Fruit fly (Drosophila melanogaster) whole organism, embryonic: ENCODE results near the gene Cyp28c1.

ENCODE experiments used
- Aef1 ChIP-seq: fragments of 200-800 bp; sonication (Bioruptor generic); IDR thresholded peaks from 3 replicates; pipeline ENCODE4 v1.3.6; 2022; ENCODE audit warnings: missing biosample characterization, missing genetic modification characterization
- Antp ChIP-seq: fragments of 200-800 bp; sonication (Bioruptor generic); optimal IDR thresholded peaks from 3 replicates; lab custom pipeline; 2016; ENCODE audit warnings: missing biosample characterization, missing genetic modification characterization
- Atf-2 ChIP-seq: fragments of 200-800 bp; sonication (Bioruptor generic); optimal IDR thresholded peaks from 2 replicates; lab custom pipeline; 2016; ENCODE audit warnings: missing biosample characterization, missing genetic modification characterization
- Atf6 ChIP-seq: fragments of 200-800 bp; sonication (Bioruptor generic); IDR thresholded peaks from 2 replicates; pipeline ENCODE4 v1.3.6; 2022; ENCODE audit warnings: missing biosample characterization, missing genetic modification characterization
- Awh ChIP-seq: fragments of 200-800 bp; sonication (Bioruptor generic); IDR thresholded peaks from 2 replicates; pipeline ENCODE4, ENCODE4 v1.3.6; 2022; ENCODE audit warnings: missing biosample characterization, missing genetic modification characterization
- Bgb ChIP-seq: fragments of 200-800 bp; sonication (Bioruptor generic); IDR thresholded peaks from 2 replicates; pipeline ENCODE4 v1.3.6; 2022; ENCODE audit warnings: missing biosample characterization, missing genetic modification characterization; ENCODE audit not compliant: partially characterized antibody
- CG10959 ChIP-seq: fragments of 200-800 bp; sonication (Bioruptor generic); IDR thresholded peaks from 2 replicates; pipeline ENCODE4 v1.3.6; 2022; ENCODE audit warnings: missing biosample characterization, missing genetic modification characterization
- CG11560 ChIP-seq: fragments of 200-800 bp; sonication (Bioruptor generic); IDR thresholded peaks from 3 replicates; pipeline ENCODE4 v1.3.6; 2022; ENCODE audit warnings: missing biosample characterization, missing genetic modification characterization
- CG12104 ChIP-seq: fragments of 200-800 bp; sonication (Bioruptor generic); optimal IDR thresholded peaks from 3 replicates; lab custom pipeline; 2016; ENCODE audit warnings: missing biosample characterization, missing genetic modification characterization
- CG1233 ChIP-seq: fragments of 200-800 bp; sonication (Bioruptor generic); optimal IDR thresholded peaks from 4 replicates; lab custom pipeline; 2018; ENCODE audit warnings: missing biosample characterization, mild to moderate bottlenecking, missing genetic modification characterization
- CG12769 ChIP-seq: fragments of 200-800 bp; sonication (Bioruptor generic); optimal IDR thresholded peaks from 2 replicates; lab custom pipeline; 2019; ENCODE audit warnings: missing biosample characterization, mild to moderate bottlenecking, missing genetic modification characterization, moderate library complexity
- CG1529 ChIP-seq: fragments of 200-800 bp; sonication (Bioruptor generic); optimal IDR thresholded peaks from 3 replicates; lab custom pipeline; 2018; ENCODE audit warnings: missing biosample characterization, missing genetic modification characterization
- CG16813 ChIP-seq: fragments of 200-800 bp; sonication (Bioruptor generic); IDR thresholded peaks from 3 replicates; pipeline ENCODE4 v1.3.6; 2022; ENCODE audit warnings: missing biosample characterization, missing genetic modification characterization; ENCODE audit not compliant: partially characterized antibody
- CG17802 ChIP-seq: fragments of 200-800 bp; sonication (Bioruptor generic); optimal IDR thresholded peaks from 2 replicates; lab custom pipeline; 2018; ENCODE audit warnings: missing biosample characterization, mild to moderate bottlenecking, missing genetic modification characterization, moderate library complexity
- CG18619 ChIP-seq: fragments of 200-800 bp; sonication (Bioruptor generic); optimal IDR thresholded peaks from 3 replicates; lab custom pipeline; 2017; ENCODE audit warnings: missing biosample characterization, mild to moderate bottlenecking, missing genetic modification characterization
- CG2875 ChIP-seq: fragments of 200-800 bp; sonication (Bioruptor generic); optimal IDR thresholded peaks from 2 replicates; lab custom pipeline; 2017; ENCODE audit warnings: missing biosample characterization, mild to moderate bottlenecking, missing genetic modification characterization, missing genetic modification reagents
- CG2889 ChIP-seq: fragments of 200-800 bp; sonication (Bioruptor generic); IDR thresholded peaks from 3 replicates; pipeline ENCODE4 v1.3.6; 2022; ENCODE audit warnings: missing biosample characterization, missing genetic modification characterization
- CG31441 ChIP-seq: fragments of 200-800 bp; sonication (Bioruptor generic); IDR thresholded peaks from 2 replicates; pipeline ENCODE4 v1.3.6; 2022; ENCODE audit warnings: missing biosample characterization, missing genetic modification characterization
- CG4360 ChIP-seq: fragments of 200-800 bp; sonication (Bioruptor generic); IDR thresholded peaks from 2 replicates; pipeline ENCODE4 v1.3.6; 2022; ENCODE audit warnings: missing biosample characterization, missing genetic modification characterization
- CG43689 ChIP-seq: fragments of 200-800 bp; sonication (Bioruptor generic); IDR thresholded peaks from 2 replicates; pipeline ENCODE4 v1.3.6; 2022; ENCODE audit warnings: missing biosample characterization, missing genetic modification characterization
- CG8290 ChIP-seq, 3 experiments: fragments of 200-800 bp; sonication (Bioruptor generic); optimal IDR thresholded peaks; 2 replicates each; lab custom pipeline; 2016 to 2019; ENCODE audit warnings: missing biosample characterization in 3 of 3, missing genetic modification characterization in 3 of 3, mild to moderate bottlenecking in 2 of 3, moderate library complexity in 1 of 3
- CG9215 ChIP-seq: fragments of 200-800 bp; sonication (Bioruptor generic); IDR thresholded peaks from 2 replicates; pipeline ENCODE4 v1.3.6; 2022; ENCODE audit warnings: missing biosample characterization, missing genetic modification characterization
- Dfd ChIP-seq, 2 experiments: fragments of >200 bp; optimal IDR thresholded peaks; 2 replicates each; lab custom pipeline; 2017; ENCODE audit warnings: missing biosample characterization in 2 of 2, missing genetic modification characterization in 2 of 2
- Dip2 ChIP-seq: fragments of 200-800 bp; sonication (Bioruptor generic); IDR thresholded peaks from 2 replicates; pipeline ENCODE4 v1.3.6; 2022; ENCODE audit warnings: missing biosample characterization, missing genetic modification characterization
- Doc2 ChIP-seq: fragments of 200-800 bp; sonication (Bioruptor generic); IDR thresholded peaks from 2 replicates; pipeline ENCODE4 v1.3.6; 2022; ENCODE audit warnings: missing biosample characterization, missing genetic modification characterization
- Dp ChIP-seq: fragments of 200-800 bp; sonication (Bioruptor generic); optimal IDR thresholded peaks from 2 replicates; lab custom pipeline; 2018; ENCODE audit warnings: missing biosample characterization, mild to moderate bottlenecking, missing genetic modification characterization, moderate library complexity
- ERR ChIP-seq: fragments of 200-800 bp; sonication (Bioruptor generic); optimal IDR thresholded peaks from 2 replicates; lab custom pipeline; 2016; ENCODE audit warnings: missing biosample characterization, missing genetic modification characterization
- Eip74EF ChIP-seq, 2 experiments: fragments of 200-800 bp in 1 of 2; fragments of >200 bp in 1 of 2; sonication (Bioruptor generic) in 1 of 2; optimal IDR thresholded peaks; 2 replicates each; lab custom pipeline; 2017 to 2019; ENCODE audit warnings: missing biosample characterization in 2 of 2, missing genetic modification characterization in 2 of 2, mild to moderate bottlenecking in 1 of 2, moderate library complexity in 1 of 2
- Ets65A ChIP-seq: fragments of 200-800 bp; sonication (Bioruptor generic); peaks from one replicate; lab custom pipeline; 2016; ENCODE audit warnings: missing biosample characterization, missing genetic modification characterization
- HLH54F ChIP-seq: fragments of 200-800 bp; sonication (Bioruptor generic); optimal IDR thresholded peaks from 3 replicates; lab custom pipeline; 2016; ENCODE audit warnings: missing biosample characterization, missing genetic modification characterization
- Mes4 ChIP-seq: fragments of 200-800 bp; sonication (Bioruptor generic); optimal IDR thresholded peaks from 2 replicates; lab custom pipeline; 2016; ENCODE audit warnings: missing biosample characterization, missing genetic modification characterization
- YL-1 ChIP-seq: fragments of 200-800 bp; sonication (Bioruptor generic); optimal IDR thresholded peaks from 3 replicates; lab custom pipeline; 2017; ENCODE audit warnings: missing biosample characterization, mild to moderate bottlenecking, missing genetic modification characterization
- aop ChIP-seq: fragments of 200-800 bp; sonication (Bioruptor generic); IDR thresholded peaks from 2 replicates; pipeline ENCODE4 v1.3.6; 2022; ENCODE audit warnings: missing biosample characterization, missing genetic modification characterization
- ap ChIP-seq: fragments of 200-800 bp; sonication (Bioruptor generic); IDR thresholded peaks from 2 replicates; pipeline ENCODE4 v1.3.6; 2022; ENCODE audit warnings: missing biosample characterization, missing genetic modification characterization
- btn ChIP-seq: fragments of 200-800 bp; sonication (Bioruptor generic); optimal IDR thresholded peaks from 2 replicates; lab custom pipeline; 2016; ENCODE audit warnings: missing biosample characterization, missing genetic modification characterization
- chm ChIP-seq: fragments of 200-800 bp; sonication (Bioruptor generic); IDR thresholded peaks from 2 replicates; pipeline ENCODE4 v1.3.6; 2022; ENCODE audit warnings: missing biosample characterization, missing genetic modification characterization
- crol ChIP-seq: fragments of 200-800 bp; sonication (Bioruptor generic); IDR thresholded peaks from 2 replicates; pipeline ENCODE4 v1.3.6; 2022; ENCODE audit warnings: missing biosample characterization, missing genetic modification characterization
- dimm ChIP-seq: fragments of 200-800 bp; sonication (Bioruptor generic); IDR thresholded peaks from 2 replicates; pipeline ENCODE4 v1.3.6; 2022; ENCODE audit warnings: missing biosample characterization, missing genetic modification characterization
- grau ChIP-seq: fragments of 200-800 bp; optimal IDR thresholded peaks from 3 replicates; lab custom pipeline; 2019; ENCODE audit warnings: missing biosample characterization, mild to moderate bottlenecking, missing genetic modification characterization, moderate library complexity
- gt ChIP-seq: fragments of 200-800 bp; sonication (Bioruptor generic); IDR thresholded peaks from 2 replicates; pipeline ENCODE4 v1.3.6; 2022; ENCODE audit warnings: missing biosample characterization, missing genetic modification characterization
- jigr1 ChIP-seq: fragments of 200-800 bp; sonication (Bioruptor generic); IDR thresholded peaks from 3 replicates; pipeline ENCODE4 v1.3.6; 2022; ENCODE audit warnings: missing biosample characterization, missing genetic modification characterization
- ken ChIP-seq: fragments of 200-800 bp; sonication (Bioruptor generic); IDR thresholded peaks from 3 replicates; pipeline ENCODE4 v1.3.6; 2022; ENCODE audit warnings: missing biosample characterization, missing genetic modification characterization
- pho ChIP-seq: fragments of 200-800 bp; sonication (Bioruptor generic); optimal IDR thresholded peaks from 2 replicates; lab custom pipeline; 2016; ENCODE audit warnings: missing biosample characterization, missing genetic modification characterization
- prd ChIP-seq, 3 experiments: fragments of >200 bp in 2 of 3; fragments of 200-800 bp in 1 of 3; sonication (Bioruptor generic) in 1 of 3; optimal IDR thresholded peaks in 2 of 3; IDR thresholded peaks in 1 of 3; 2 replicates in 2 of 3; 3 replicates in 1 of 3; pipeline versions ENCODE4 v1.3.6 to Lab custom; 2017 to 2022; ENCODE audit warnings: missing biosample characterization in 1 of 3, missing genetic modification characterization in 1 of 3
- repo ChIP-seq: fragments of 200-800 bp; sonication (Bioruptor generic); optimal IDR thresholded peaks from 2 replicates; lab custom pipeline; 2016; ENCODE audit warnings: missing biosample characterization, missing genetic modification characterization
- slou ChIP-seq: fragments of 200-800 bp; sonication (Bioruptor generic); optimal IDR thresholded peaks from 3 replicates; lab custom pipeline; 2016; ENCODE audit warnings: missing biosample characterization, missing genetic modification characterization
- sqz ChIP-seq: fragments of 200-800 bp; sonication (Bioruptor generic); optimal IDR thresholded peaks from 3 replicates; lab custom pipeline; 2018; ENCODE audit warnings: missing biosample characterization, mild to moderate bottlenecking, missing genetic modification characterization
- sr ChIP-seq: fragments of 200-800 bp; sonication (Bioruptor generic); IDR thresholded peaks from 3 replicates; pipeline ENCODE4 v1.3.6; 2022; ENCODE audit warnings: missing biosample characterization, missing genetic modification characterization
- yki ChIP-seq: fragments of >200 bp; optimal IDR thresholded peaks from 3 replicates; lab custom pipeline; 2018

The Cyp28c1 gene

dm6 chrX:11846049-11846718 is 6.8 kb downstream of the Cyp28c1 start, which contains the start of gene CG15740 (continued):
- TF ChIP-seq slou (GFP tag; lab: Kevin White, UChicago) (no peak), Atf-2 (no peak), pho (GFP tag; lab: Kevin White, UChicago) (no peak), Bgb (GFP tag; lab: Robert Waterston, UW) (no peak), ken (GFP tag; lab: Robert Waterston, UW) (no peak; the same call in 2 of the 3 replicates), CG31441 (GFP tag; lab: Robert Waterston, UW) (peak; percentile 63), jigr1 (peak; percentile 21; the same call in 1 of the 3 replicates), CG9215 (no peak), sqz (GFP tag; lab: Kevin White, UChicago) (no peak), YL-1 (GFP tag; lab: Kevin White, UChicago) (no peak), gt (GFP tag; lab: Robert Waterston, UW) (no peak), Awh (no peak), Atf6 (GFP tag; lab: Robert Waterston, UW) (peak; percentile 73; the same call in 1 of the 2 replicates), CG1233 (GFP tag; lab: Kevin White, UChicago) (no peak), Doc2 (GFP tag; lab: Robert Waterston, UW) (no peak), HLH54F (GFP tag; lab: Kevin White, UChicago) (no peak)

- TF ChIP-seq grau (tag; lab: Kevin White, UChicago) (peak; percentile 60), CG8290 (GFP tag; optimal IDR thresholded peaks at IDR 0.05; lab: Kevin White, UChicago) (no peak), CG8290 (tag; optimal IDR thresholded peaks at IDR 0.05; lab: Kevin White, UChicago) (peak in 1 of 2 experiments; percentile 51), Dfd (GFP tag; optimal IDR thresholded peaks at IDR 0.05; lab: Kevin White, UChicago) (no peak), Mes4 (GFP tag; lab: Kevin White, UChicago) (no peak), chm (GFP tag; lab: Robert Waterston, UW) (no peak), yki (no peak), CG2875 (GFP tag; lab: Kevin White, UChicago) (no peak), ERR (GFP tag; lab: Kevin White, UChicago) (no peak), CG17802 (no peak), CG16813 (GFP tag; lab: Robert Waterston, UW) (no peak), CG18619 (GFP tag; lab: Kevin White, UChicago) (no peak), btn (no peak), CG4360 (no peak), Eip74EF (GFP tag; optimal IDR thresholded peaks at IDR 0.05; lab: Kevin White, UChicago) (peak in 1 of 2 experiments; percentile 32), prd (optimal IDR thresholded peaks at IDR 0.05; lab: Kevin White, UChicago) (no peak), prd (GFP tag; IDR thresholded peaks at IDR 0.05; lab: Robert Waterston, UW) (peak; percentile 38; the same call in 2 of the 3 replicates), CG1529 (GFP tag; lab: Kevin White, UChicago) (peak; percentile 0), crol (GFP tag; lab: Robert Waterston, UW) (no peak), Antp (GFP tag; lab: Kevin White, UChicago) (no peak), Ets65A (GFP tag; lab: Kevin White, UChicago) (no peak), Dp (GFP tag; lab: Kevin White, UChicago) (no peak), CG2889 (GFP tag; lab: Robert Waterston, UW) (no peak), CG43689 (GFP tag; lab: Robert Waterston, UW) (no peak), ap (GFP tag; lab: Robert Waterston, UW) (peak; percentile 44; the same call in 1 of the 2 replicates), Aef1 (0 out of 3 replicates have a peak, but pooled peaks have one; percentile 28), dimm (GFP tag; lab: Robert Waterston, UW) (no peak), CG12769 (tag; lab: Kevin White, UChicago) (peak; percentile 40), CG10959 (no peak), CG11560 (no peak), repo (GFP tag; lab: Kevin White, UChicago) (no peak), Dip2 (GFP tag; lab: Robert Waterston, UW) (no peak), aop (GFP tag; lab: Robert Waterston, UW) (no peak), CG12104 (GFP tag; lab: Kevin White, UChicago) (no peak), sr (GFP tag; lab: Robert Waterston, UW) (no peak)
Observed at dm6 chrX:11848507-11849264, 9.3 kb downstream of the Cyp28c1 start.
